Worm (Caenorhabditis elegans) whole organism, L4 larva: ENCODE measurements around the gene unc-52.

ENCODE experiments used
- F10B5.3 ChIP-seq: sonication (generic microtip); optimal IDR thresholded peaks from 2 replicates; lab custom pipeline; 2016; ENCODE audit warnings: mild to moderate bottlenecking, missing genetic modification characterization, missing compliant biosample characterization
- T20F7.1 ChIP-seq: fragments of 200-800 bp; sonication (Bioruptor generic); optimal IDR thresholded peaks from 2 replicates; lab custom pipeline; 2018; ENCODE audit warnings: mild to moderate bottlenecking, missing genetic modification characterization, missing compliant biosample characterization
- Y48G9A.11 ChIP-seq: fragments of 200-800 bp; sonication (Bioruptor generic); IDR thresholded peaks from 2 replicates; pipeline ENCODE4 v1.3.6; 2022; ENCODE audit warnings: missing genetic modification reagents, missing genetic modification characterization, missing compliant biosample characterization
- ZK337.2 ChIP-seq: fragments of 200-800 bp; sonication (Bioruptor generic); IDR thresholded peaks from 2 replicates; pipeline ENCODE4 v1.3.6; 2022; ENCODE audit warnings: missing genetic modification reagents, missing genetic modification characterization, missing compliant biosample characterization
- aha-1 ChIP-seq: fragments of 150-350 bp; peaks from one replicate; lab custom pipeline; 2014; ENCODE audit warnings: missing biosample characterization, missing genetic modification characterization
- arid-1 ChIP-seq: fragments of 200-800 bp; sonication (Bioruptor generic); conservative IDR thresholded peaks from 2 replicates; pipeline ENCODE4 v1.3.6; 2022; ENCODE audit warnings: missing genetic modification reagents, missing genetic modification characterization, missing compliant biosample characterization
- daf-16 ChIP-seq, 3 experiments: sonication (generic microtip); optimal IDR thresholded peaks; 2 replicates each; lab custom pipeline; 2016 to 2017; ENCODE audit warnings: missing genetic modification characterization in 3 of 3, missing genetic modification reagents in 3 of 3, mild to moderate bottlenecking in 2 of 3, missing compliant biosample characterization in 2 of 3, missing biosample characterization in 1 of 3, moderate library complexity in 1 of 3
- daf-19 ChIP-seq: fragments of 200-800 bp; sonication (Bioruptor generic); conservative IDR thresholded peaks from 2 replicates; pipeline ENCODE4 v1.3.6; 2022; ENCODE audit warnings: missing genetic modification characterization, missing compliant biosample characterization
- dmd-9 ChIP-seq: fragments of 200-800 bp; sonication (Bioruptor generic); IDR thresholded peaks from 2 replicates; pipeline ENCODE4 v1.3.6; 2022; ENCODE audit warnings: missing genetic modification reagents, missing genetic modification characterization, missing compliant biosample characterization
- dve-1 ChIP-seq: sonication (generic microtip); optimal IDR thresholded peaks from 2 replicates; lab custom pipeline; 2017; ENCODE audit warnings: antibody characterized with exemption, mild to moderate bottlenecking, missing genetic modification characterization, missing compliant biosample characterization; ENCODE audit not compliant: insufficient read depth
- egl-27 ChIP-seq: sonication (generic microtip); optimal IDR thresholded peaks from 3 replicates; lab custom pipeline; 2017; ENCODE audit warnings: missing biosample characterization, missing genetic modification reagents, missing genetic modification characterization
- egl-43 ChIP-seq: fragments of 200-800 bp; sonication (Bioruptor generic); IDR thresholded peaks from 2 replicates; pipeline ENCODE4 v1.3.6; 2022; ENCODE audit warnings: missing genetic modification reagents, missing genetic modification characterization, missing compliant biosample characterization
- hlh-11 ChIP-seq: fragments of 200-800 bp; sonication (Bioruptor generic); optimal IDR thresholded peaks from 2 replicates; lab custom pipeline; 2018; ENCODE audit warnings: mild to moderate bottlenecking, missing genetic modification characterization, missing compliant biosample characterization
- hmg-1.1 ChIP-seq: fragments of 200-800 bp; sonication (Bioruptor generic); IDR thresholded peaks from 2 replicates; pipeline ENCODE4 v1.3.6; 2022; ENCODE audit warnings: missing genetic modification reagents, missing genetic modification characterization, missing compliant biosample characterization
- lim-7 ChIP-seq: fragments of 200-800 bp; sonication (Bioruptor generic); IDR thresholded peaks from 2 replicates; pipeline ENCODE4 v1.3.6; 2022; ENCODE audit warnings: missing genetic modification characterization, missing compliant biosample characterization
- lin-29 ChIP-seq: fragments of 200-800 bp; sonication (Bioruptor generic); IDR thresholded peaks from 2 replicates; pipeline ENCODE4 v1.3.6; 2022; ENCODE audit warnings: missing genetic modification reagents, missing genetic modification characterization, missing compliant biosample characterization
- lin-39 ChIP-seq: fragments of 150-350 bp; optimal IDR thresholded peaks from 2 replicates; lab custom pipeline; 2014; ENCODE audit warnings: missing biosample characterization, missing genetic modification reagents, missing genetic modification characterization
- lsy-2 ChIP-seq, 2 experiments: fragments of 150-350 bp in 1 of 2; sonication (generic microtip) in 1 of 2; optimal IDR thresholded peaks; 2 replicates each; lab custom pipeline; 2014 to 2017; ENCODE audit warnings: missing biosample characterization in 2 of 2, missing genetic modification characterization in 2 of 2
- mdl-1 ChIP-seq, 2 experiments: fragments of 150-350 bp in 1 of 2; sonication (generic microtip) in 1 of 2; optimal IDR thresholded peaks; 2 replicates each; lab custom pipeline; 2014 to 2017; ENCODE audit warnings: missing biosample characterization in 2 of 2, missing genetic modification characterization in 2 of 2
- mep-1 ChIP-seq: fragments of 150-350 bp; sonication (generic microtip); optimal IDR thresholded peaks from 3 replicates; lab custom pipeline; 2014; ENCODE audit warnings: missing biosample characterization, missing genetic modification characterization
- mes-2 ChIP-seq: sonication (generic microtip); optimal IDR thresholded peaks from 2 replicates; lab custom pipeline; 2016; ENCODE audit warnings: missing genotype, mild to moderate bottlenecking, missing genetic modification characterization, missing compliant biosample characterization; ENCODE audit not compliant: poor library complexity, severe bottlenecking
- mxl-3 ChIP-seq: fragments of 200-800 bp; sonication (Bioruptor generic); optimal IDR thresholded peaks from 2 replicates; lab custom pipeline; 2018; ENCODE audit warnings: mild to moderate bottlenecking, missing genetic modification characterization, missing compliant biosample characterization
- nhr-102 ChIP-seq: sonication (generic microtip); optimal IDR thresholded peaks from 2 replicates; lab custom pipeline; 2016; ENCODE audit warnings: mild to moderate bottlenecking, missing genetic modification characterization, moderate library complexity, missing compliant biosample characterization
- nhr-111 ChIP-seq: fragments of 200-800 bp; sonication (Bioruptor generic); optimal IDR thresholded peaks from 2 replicates; lab custom pipeline; 2018; ENCODE audit warnings: mild to moderate bottlenecking, missing genetic modification characterization, missing compliant biosample characterization
- nhr-28 ChIP-seq: fragments of 150-350 bp; optimal IDR thresholded peaks from 2 replicates; lab custom pipeline; 2014; ENCODE audit warnings: missing biosample characterization, missing genetic modification characterization
- nhr-42 ChIP-seq: fragments of 200-800 bp; sonication (Bioruptor generic); IDR thresholded peaks from 2 replicates; pipeline ENCODE4 v1.3.6; 2022; ENCODE audit warnings: missing genetic modification characterization, missing compliant biosample characterization
- nhr-6 ChIP-seq: fragments of 150-350 bp; optimal IDR thresholded peaks from 2 replicates; lab custom pipeline; 2014; ENCODE audit warnings: missing biosample characterization, missing genetic modification characterization
- nhr-77 ChIP-seq: fragments of 150-350 bp; optimal IDR thresholded peaks from 2 replicates; lab custom pipeline; 2014; ENCODE audit warnings: missing biosample characterization, missing genetic modification characterization
- pha-4 ChIP-seq, 2 experiments: fragments of 150-350 bp in 1 of 2; fragments of 200-800 bp in 1 of 2; sonication (Bioruptor generic) in 1 of 2; IDR thresholded peaks in 1 of 2; optimal IDR thresholded peaks in 1 of 2; 2 replicates each; pipeline versions ENCODE4 v1.3.6 to Lab custom; 2014 to 2022; ENCODE audit warnings: missing genetic modification characterization in 2 of 2, missing genetic modification reagents in 2 of 2, missing biosample characterization in 1 of 2, missing compliant biosample characterization in 1 of 2
- set-16 ChIP-seq: fragments of 200-800 bp; sonication (Bioruptor generic); IDR thresholded peaks from 2 replicates; pipeline ENCODE4 v1.3.6; 2022; ENCODE audit warnings: missing genetic modification reagents, missing genetic modification characterization, missing compliant biosample characterization
- snpc-4 ChIP-seq: fragments of 150-350 bp; optimal IDR thresholded peaks from 2 replicates; lab custom pipeline; 2014; ENCODE audit warnings: missing biosample characterization, missing genetic modification characterization
- unc-130 ChIP-seq: sonication (generic microtip); optimal IDR thresholded peaks from 2 replicates; lab custom pipeline; 2016; ENCODE audit warnings: missing genetic modification reagents, missing genetic modification characterization, missing compliant biosample characterization
- unc-62 ChIP-seq, 3 experiments: fragments of 150-350 bp in 1 of 3; sonication (generic microtip); optimal IDR thresholded peaks in 2 of 3; peaks in 1 of 3; 1 replicate in 1 of 3; 2 replicates in 2 of 3; lab custom pipeline; 2014 to 2017; ENCODE audit warnings: missing biosample characterization in 3 of 3, missing genetic modification characterization in 3 of 3, missing genetic modification reagents in 3 of 3, missing genotype in 1 of 3
- zip-2 ChIP-seq: fragments of 150-350 bp; optimal IDR thresholded peaks from 2 replicates; lab custom pipeline; 2014; ENCODE audit warnings: missing biosample characterization, missing genetic modification characterization
- ztf-11 ChIP-seq: fragments of 150-350 bp; optimal IDR thresholded peaks from 2 replicates; lab custom pipeline; 2014; ENCODE audit warnings: missing biosample characterization, missing genetic modification characterization

The unc-52 gene

ce11 chrII:14672095-14672494 is 12.2 kb downstream of the unc-52 start:
- no peak for TF ChIP-seq snpc-4 (tag; lab: Kevin White, UChicago)
- TF ChIP-seq ZK337.2 (GFP tag; lab: Robert Waterston, UW), result no peak
- TF ChIP-seq aha-1 (tag; lab: Kevin White, UChicago), result no peak
- TF ChIP-seq unc-130, result no peak
- no peak for TF ChIP-seq nhr-102 (tag; lab: Kevin White, UChicago)
- no peak for TF ChIP-seq T20F7.1 (GFP tag; lab: Kevin White, UChicago)
- TF ChIP-seq unc-62 (GFP tag; optimal IDR thresholded peaks at IDR 0.05 in 1 of 2; lab: Kevin White, UChicago), result peak in 1 of 2 experiments; percentile 87
- TF ChIP-seq unc-62 (tag; optimal IDR thresholded peaks at IDR 0.05; lab: Kevin White, UChicago), result no peak

ce11 chrII:14670175-14670574 is 14.1 kb downstream of the unc-52 start:
- no peak for TF ChIP-seq nhr-77 (tag; lab: Kevin White, UChicago)
- no peak for TF ChIP-seq mep-1 (tag; lab: Kevin White, UChicago)
- no peak for TF ChIP-seq dmd-9
- peak; percentile 28 for TF ChIP-seq aha-1 (tag; lab: Kevin White, UChicago)
- no peak for TF ChIP-seq daf-19 (GFP tag; lab: Robert Waterston, UW)
- TF ChIP-seq egl-27, result no peak
- no peak for TF ChIP-seq ztf-11 (tag; lab: Kevin White, UChicago)
- peak in 1 of 2 experiments; percentile 41 for TF ChIP-seq daf-16 (GFP tag; optimal IDR thresholded peaks at IDR 0.05; lab: Kevin White, UChicago)
- TF ChIP-seq daf-16 (tag; optimal IDR thresholded peaks at IDR 0.05; lab: Kevin White, UChicago), result no peak
- no peak for TF ChIP-seq lin-29
- no peak for TF ChIP-seq dve-1 (tag; lab: Kevin White, UChicago)
- TF ChIP-seq nhr-6 (tag; lab: Kevin White, UChicago), result no peak
- peak; percentile 39 for TF ChIP-seq hlh-11
- no peak for TF ChIP-seq nhr-111 (GFP tag; lab: Kevin White, UChicago)
- peak in 1 of 2 experiments; percentile 40 for TF ChIP-seq mdl-1 (tag; optimal IDR thresholded peaks at IDR 0.05; lab: Kevin White, UChicago)
- TF ChIP-seq nhr-28 (tag; lab: Kevin White, UChicago), result peak; percentile 14
- no peak for TF ChIP-seq F10B5.3 (tag; lab: Kevin White, UChicago)
- no peak for TF ChIP-seq lsy-2 (tag; optimal IDR thresholded peaks at IDR 0.05; lab: Kevin White, UChicago)

ce11 chrII:14668608-14669007 is 15.6 kb downstream of the unc-52 start:
- TF ChIP-seq Y48G9A.11 (GFP tag; lab: Robert Waterston, UW) (no peak), hmg-1.1 (GFP tag; lab: Robert Waterston, UW) (no peak), zip-2 (tag; lab: Kevin White, UChicago) (no peak), nhr-28 (tag; lab: Kevin White, UChicago) (peak; percentile 1), lin-39 (no peak), aha-1 (tag; lab: Kevin White, UChicago) (peak; percentile 95)

- TF ChIP-seq mep-1 (tag; lab: Kevin White, UChicago), result no peak
- peak in 1 of 2 experiments; percentile 90 for TF ChIP-seq unc-62 (GFP tag; optimal IDR thresholded peaks at IDR 0.05 in 1 of 2; lab: Kevin White, UChicago)
- no peak for TF ChIP-seq unc-62 (tag; optimal IDR thresholded peaks at IDR 0.05; lab: Kevin White, UChicago)
Observed at ce11 chrII:14666274-14666673, 18.0 kb downstream of the unc-52 start.

ce11 chrII:14664647-14665518 is 19.4 kb downstream of the unc-52 start:
- TF ChIP-seq aha-1 (tag; lab: Kevin White, UChicago), result peak; percentile 77
- 0 out of 2 replicates have a peak, but pooled peaks have one; percentile 44 for TF ChIP-seq nhr-42 (GFP tag; lab: Robert Waterston, UW)
- TF ChIP-seq egl-43 (GFP tag; lab: Robert Waterston, UW), result 0 out of 2 replicates have a peak, but pooled peaks have one; percentile 57
- peak; percentile 33 for TF ChIP-seq mes-2
- no peak for TF ChIP-seq zip-2 (tag; lab: Kevin White, UChicago)
- TF ChIP-seq arid-1 (GFP tag; lab: Robert Waterston, UW), result 0 out of 2 replicates have a peak, but pooled peaks have one; percentile 17
- peak; percentile 33; the same call in 1 of the 2 replicates for TF ChIP-seq lim-7
- TF ChIP-seq pha-4 (GFP tag; IDR thresholded peaks at IDR 0.05; lab: Robert Waterston, UW), result no peak
- TF ChIP-seq pha-4 (tag; optimal IDR thresholded peaks at IDR 0.05; lab: Kevin White, UChicago), result no peak
- TF ChIP-seq nhr-28 (tag; lab: Kevin White, UChicago), result peak; percentile 32
- peak; percentile 72 for TF ChIP-seq set-16 (GFP tag; lab: Robert Waterston, UW)
- peak; percentile 71 for TF ChIP-seq mxl-3 (GFP tag; lab: Kevin White, UChicago)
- TF ChIP-seq, all 104 proteins: peak for 9
